Worm (Caenorhabditis elegans) whole organism, L2 larva: ENCODE measurements around the gene npr-20.

ENCODE experiments used
- C34F6.9 ChIP-seq: fragments of 150-350 bp; optimal IDR thresholded peaks from 2 replicates; lab custom pipeline; 2014; ENCODE audit warnings: missing biosample characterization, missing genetic modification characterization
- F13H6.1 ChIP-seq: sonication (generic microtip); optimal IDR thresholded peaks from 2 replicates; lab custom pipeline; 2016; ENCODE audit warnings: missing genetic modification characterization, missing compliant biosample characterization
- R02D3.7 ChIP-seq: fragments of 150-350 bp; optimal IDR thresholded peaks from 2 replicates; lab custom pipeline; 2014; ENCODE audit warnings: missing biosample characterization, missing genetic modification characterization
- Y55F3AM.14 ChIP-seq: fragments of 200-800 bp; sonication (Bioruptor generic); optimal IDR thresholded peaks from 2 replicates; lab custom pipeline; 2018; ENCODE audit warnings: mild to moderate bottlenecking, missing genetic modification characterization, missing compliant biosample characterization
- ZK546.5 ChIP-seq: sonication (generic microtip); optimal IDR thresholded peaks from 2 replicates; lab custom pipeline; 2017; ENCODE audit warnings: missing biosample characterization, missing genetic modification characterization
- alr-1 ChIP-seq: fragments of 150-350 bp; optimal IDR thresholded peaks from 2 replicates; lab custom pipeline; 2014; ENCODE audit warnings: missing biosample characterization, missing genetic modification characterization
- aly-2 ChIP-seq: fragments of 150-350 bp; optimal IDR thresholded peaks from 2 replicates; lab custom pipeline; 2014; ENCODE audit warnings: missing biosample characterization, missing genetic modification characterization
- ama-1 ChIP-seq: fragments of 150-350 bp; optimal IDR thresholded peaks from 2 replicates; lab custom pipeline; 2018; ENCODE audit warnings: inconsistent platforms
- ceh-16 ChIP-seq: fragments of 150-350 bp; optimal IDR thresholded peaks from 2 replicates; lab custom pipeline; 2014; ENCODE audit warnings: missing biosample characterization, missing genetic modification characterization
- ceh-82 ChIP-seq: fragments of 150-350 bp; optimal IDR thresholded peaks from 2 replicates; lab custom pipeline; 2014; ENCODE audit warnings: missing biosample characterization, missing genetic modification characterization
- crh-2 ChIP-seq: sonication (generic microtip); optimal IDR thresholded peaks from 2 replicates; lab custom pipeline; 2017; ENCODE audit warnings: missing biosample characterization, missing genetic modification characterization
- dmd-4 ChIP-seq: sonication (generic microtip); optimal IDR thresholded peaks from 2 replicates; lab custom pipeline; 2017; ENCODE audit warnings: missing biosample characterization, missing genetic modification characterization
- elt-1 ChIP-seq: fragments of 150-350 bp; optimal IDR thresholded peaks from 2 replicates; lab custom pipeline; 2014; ENCODE audit warnings: missing biosample characterization, missing genetic modification characterization
- elt-3 ChIP-seq: sonication (generic microtip); optimal IDR thresholded peaks from 2 replicates; lab custom pipeline; 2017; ENCODE audit warnings: missing biosample characterization, missing genetic modification characterization
- fos-1 ChIP-seq: fragments of 150-350 bp; optimal IDR thresholded peaks from 2 replicates; lab custom pipeline; 2014; ENCODE audit warnings: missing biosample characterization, missing genetic modification characterization
- gmeb-1 ChIP-seq: fragments of 150-350 bp; optimal IDR thresholded peaks from 2 replicates; lab custom pipeline; 2014; ENCODE audit warnings: missing biosample characterization, missing genetic modification characterization
- lin-13 ChIP-seq: fragments of 150-350 bp; optimal IDR thresholded peaks from 2 replicates; lab custom pipeline; 2014; ENCODE audit warnings: missing biosample characterization, missing genetic modification reagents, missing genetic modification characterization
- lin-39 ChIP-seq: fragments of 150-350 bp; optimal IDR thresholded peaks from 2 replicates; lab custom pipeline; 2014; ENCODE audit warnings: missing biosample characterization, missing genetic modification reagents, missing genetic modification characterization
- lsy-2 ChIP-seq, 2 experiments: fragments of 150-350 bp in 1 of 2; sonication (generic microtip) in 1 of 2; optimal IDR thresholded peaks; 2 replicates each; lab custom pipeline; 2014 to 2017; ENCODE audit warnings: missing biosample characterization in 2 of 2, missing genetic modification characterization in 2 of 2
- mab-5 ChIP-seq: fragments of 150-350 bp; optimal IDR thresholded peaks from 2 replicates; lab custom pipeline; 2014; ENCODE audit warnings: missing biosample characterization, missing genetic modification characterization
- mbf-1 ChIP-seq: sonication (generic microtip); optimal IDR thresholded peaks from 2 replicates; lab custom pipeline; 2017; ENCODE audit warnings: missing biosample characterization, missing genetic modification characterization
- mdl-1 ChIP-seq, 2 experiments: fragments of 150-350 bp in 1 of 2; sonication (generic microtip) in 1 of 2; optimal IDR thresholded peaks; 2 replicates each; lab custom pipeline; 2017; ENCODE audit warnings: missing biosample characterization in 2 of 2, missing genetic modification characterization in 2 of 2
- nhr-11 ChIP-seq: fragments of 150-350 bp; optimal IDR thresholded peaks from 2 replicates; lab custom pipeline; 2014; ENCODE audit warnings: missing biosample characterization, missing genetic modification characterization
- nhr-12 ChIP-seq: fragments of 150-350 bp; optimal IDR thresholded peaks from 2 replicates; lab custom pipeline; 2014; ENCODE audit warnings: missing biosample characterization, missing genetic modification characterization
- nhr-129 ChIP-seq: fragments of 150-350 bp; optimal IDR thresholded peaks from 2 replicates; lab custom pipeline; 2014; ENCODE audit warnings: missing biosample characterization, missing genetic modification characterization
- nhr-21 ChIP-seq: fragments of 150-350 bp; optimal IDR thresholded peaks from 2 replicates; lab custom pipeline; 2014; ENCODE audit warnings: missing biosample characterization, missing genetic modification characterization
- nhr-237 ChIP-seq: fragments of 150-350 bp; optimal IDR thresholded peaks from 2 replicates; lab custom pipeline; 2014; ENCODE audit warnings: missing biosample characterization, missing genetic modification characterization
- nhr-25 ChIP-seq: fragments of 150-350 bp; sonication (generic microtip); optimal IDR thresholded peaks from 3 replicates; lab custom pipeline; 2014; ENCODE audit warnings: missing biosample characterization, missing genetic modification characterization
- nhr-6 ChIP-seq: fragments of 150-350 bp; optimal IDR thresholded peaks from 2 replicates; lab custom pipeline; 2014; ENCODE audit warnings: missing biosample characterization, missing genetic modification characterization
- nhr-77 ChIP-seq: fragments of 150-350 bp; optimal IDR thresholded peaks from 2 replicates; lab custom pipeline; 2014; ENCODE audit warnings: missing biosample characterization, missing genetic modification characterization
- peb-1 ChIP-seq: fragments of 150-350 bp; optimal IDR thresholded peaks from 2 replicates; lab custom pipeline; 2014; ENCODE audit warnings: missing biosample characterization, missing genetic modification characterization
- skn-1 ChIP-seq: sonication (generic microtip); optimal IDR thresholded peaks from 2 replicates; lab custom pipeline; 2017; ENCODE audit warnings: missing biosample characterization, missing genetic modification characterization
- sma-3 ChIP-seq: sonication (generic microtip); optimal IDR thresholded peaks from 2 replicates; lab custom pipeline; 2016; ENCODE audit warnings: missing genetic modification reagents, missing genetic modification characterization, missing compliant biosample characterization
- sma-9 ChIP-seq, 2 experiments: fragments of 150-350 bp in 1 of 2; sonication (generic microtip) in 1 of 2; optimal IDR thresholded peaks; 2 replicates each; lab custom pipeline; 2014 to 2016; ENCODE audit warnings: missing genetic modification characterization in 2 of 2, mild to moderate bottlenecking in 1 of 2, missing biosample characterization in 1 of 2, missing compliant biosample characterization in 1 of 2, missing genetic modification reagents in 1 of 2, moderate library complexity in 1 of 2
- unc-55 ChIP-seq: fragments of 150-350 bp; sonication (generic microtip); optimal IDR thresholded peaks from 3 replicates; lab custom pipeline; 2014; ENCODE audit warnings: missing biosample characterization, missing genetic modification reagents, missing genetic modification characterization
- unc-62 ChIP-seq: fragments of 150-350 bp; optimal IDR thresholded peaks from 2 replicates; lab custom pipeline; 2014; ENCODE audit warnings: missing biosample characterization, missing genetic modification reagents, missing genetic modification characterization
- zag-1 ChIP-seq: fragments of 150-350 bp; optimal IDR thresholded peaks from 2 replicates; lab custom pipeline; 2014; ENCODE audit warnings: missing biosample characterization, missing genetic modification characterization
- ztf-11 ChIP-seq: sonication (generic microtip); optimal IDR thresholded peaks from 2 replicates; lab custom pipeline; 2017; ENCODE audit warnings: missing biosample characterization, missing genetic modification characterization
- ztf-4 ChIP-seq: fragments of 150-350 bp; optimal IDR thresholded peaks from 2 replicates; lab custom pipeline; 2014; ENCODE audit warnings: missing biosample characterization, missing genetic modification characterization

The npr-20 gene

ce11 chrII:8839025-8839424 lies 26.0 kb downstream of the npr-20 start, which contains the start of gene F46C5.7:
Gene F46C5.7, plus strand, starts transcription at chrII:8839325.
- TF ChIP-seq dmd-4 (tag; lab: Kevin White, UChicago), result no peak
- no peak for TF ChIP-seq crh-2 (tag; lab: Kevin White, UChicago)
- no peak for TF ChIP-seq sma-3 (GFP tag; lab: Kevin White, UChicago)
- no peak for TF ChIP-seq aly-2 (tag; lab: Kevin White, UChicago)
- TF ChIP-seq fos-1 (tag; lab: Kevin White, UChicago), result no peak
- TF ChIP-seq nhr-12 (tag; lab: Kevin White, UChicago), result no peak
- TF ChIP-seq R02D3.7 (tag; lab: Kevin White, UChicago), result no peak
- TF ChIP-seq lin-13, result no peak
- TF ChIP-seq ceh-16 (tag; lab: Kevin White, UChicago), result no peak
- TF ChIP-seq Y55F3AM.14 (GFP tag; lab: Kevin White, UChicago), result no peak
- TF ChIP-seq skn-1 (tag; lab: Kevin White, UChicago), result no peak
- TF ChIP-seq mab-5 (tag; lab: Kevin White, UChicago), result no peak

- no peak for TF ChIP-seq nhr-77 (tag; lab: Kevin White, UChicago)
- no peak for TF ChIP-seq mdl-1 (tag; optimal IDR thresholded peaks at IDR 0.05; lab: Kevin White, UChicago)
- TF ChIP-seq alr-1, result no peak
- TF ChIP-seq sma-3 (GFP tag; lab: Kevin White, UChicago), result no peak
- no peak for TF ChIP-seq unc-62 (GFP tag; lab: Kevin White, UChicago)
- TF ChIP-seq ztf-4, result no peak
- no peak for TF ChIP-seq crh-2 (tag; lab: Kevin White, UChicago)
- TF ChIP-seq gmeb-1, result no peak
- no peak for TF ChIP-seq dmd-4 (tag; lab: Kevin White, UChicago)
- TF ChIP-seq lin-39, result no peak
- TF ChIP-seq elt-3 (tag; lab: Kevin White, UChicago), result no peak
- TF ChIP-seq aly-2 (tag; lab: Kevin White, UChicago), result no peak
- TF ChIP-seq ama-1 (lab: Kevin White, UChicago), result no peak
- no peak for TF ChIP-seq elt-1 (tag; lab: Kevin White, UChicago)
Observed at ce11 chrII:8835857-8836256, 29.1 kb downstream of the npr-20 start, which contains the start of gene F46C5.4. Gene F46C5.4, plus strand, starts transcription at chrII:8836078.

ce11 chrII:8832941-8833340 lies 32.0 kb downstream of the npr-20 start:
- TF ChIP-seq sma-9 (GFP tag; optimal IDR thresholded peaks at IDR 0.05; lab: Kevin White, UChicago) (no peak), sma-9 (tag; optimal IDR thresholded peaks at IDR 0.05; lab: Kevin White, UChicago) (no peak), nhr-25 (no peak), nhr-11 (tag; lab: Kevin White, UChicago) (no peak), peb-1 (tag; lab: Kevin White, UChicago) (no peak), unc-55 (no peak), ztf-11 (tag; lab: Kevin White, UChicago) (no peak), crh-2 (tag; lab: Kevin White, UChicago) (no peak), ceh-82 (tag; lab: Kevin White, UChicago) (no peak), mab-5 (tag; lab: Kevin White, UChicago) (no peak), elt-1 (tag; lab: Kevin White, UChicago) (no peak), ztf-4 (no peak), ama-1 (lab: Kevin White, UChicago) (no peak), lin-13 (no peak)
- TF ChIP-seq, all 48 proteins: peak for 0

ce11 chrII:8830917-8831316 lies 34.1 kb downstream of the npr-20 start:
- no peak for TF ChIP-seq R02D3.7 (tag; lab: Kevin White, UChicago)
- TF ChIP-seq peb-1 (tag; lab: Kevin White, UChicago), result no peak
- TF ChIP-seq unc-55, result no peak
- TF ChIP-seq F13H6.1 (tag; lab: Kevin White, UChicago), result no peak
- TF ChIP-seq nhr-6 (tag; lab: Kevin White, UChicago), result no peak
- no peak for TF ChIP-seq nhr-237 (tag; lab: Kevin White, UChicago)
- TF ChIP-seq lin-13, result no peak
- TF ChIP-seq nhr-21 (tag; lab: Kevin White, UChicago), result no peak
- no peak for TF ChIP-seq sma-9 (GFP tag; optimal IDR thresholded peaks at IDR 0.05; lab: Kevin White, UChicago)
- TF ChIP-seq sma-9 (tag; optimal IDR thresholded peaks at IDR 0.05; lab: Kevin White, UChicago), result no peak
- TF ChIP-seq lsy-2 (tag; optimal IDR thresholded peaks at IDR 0.05; lab: Kevin White, UChicago), result no peak
- TF ChIP-seq nhr-129, result no peak
- TF ChIP-seq nhr-25, result no peak
- no peak for TF ChIP-seq elt-3 (tag; lab: Kevin White, UChicago)
- TF ChIP-seq skn-1 (tag; lab: Kevin White, UChicago), result no peak
- TF ChIP-seq zag-1 (tag; lab: Kevin White, UChicago), result no peak
- TF ChIP-seq ZK546.5 (tag; lab: Kevin White, UChicago), result no peak
- TF ChIP-seq mbf-1 (tag; lab: Kevin White, UChicago), result no peak
- TF ChIP-seq nhr-11 (tag; lab: Kevin White, UChicago), result no peak
- no peak for TF ChIP-seq C34F6.9 (tag; lab: Kevin White, UChicago)
